Worm (Caenorhabditis elegans): ENCODE data around the gene gcy-31.

DNA sequence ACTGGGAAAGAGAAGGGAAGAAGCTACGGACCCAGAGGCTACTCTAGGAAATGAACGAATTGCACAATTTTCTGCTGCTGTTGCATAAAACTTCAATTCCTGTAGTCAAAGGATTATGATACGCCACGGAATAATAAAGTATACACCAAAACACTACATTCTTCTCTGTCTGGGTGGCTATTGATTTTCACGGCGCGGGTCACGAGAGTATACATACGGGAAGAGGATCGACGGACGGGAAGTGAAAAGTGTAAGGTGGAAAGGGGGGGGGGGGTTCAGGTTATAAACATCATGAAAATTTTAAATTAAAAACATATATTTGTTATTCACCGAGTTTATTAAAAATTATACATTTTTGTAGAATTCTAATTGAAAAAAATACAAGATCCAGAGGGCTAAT is 12.0 kb upstream of the gcy-31 start:
- TF ChIP-seq T22C8.4 (GFP tag; IDR thresholded peaks at IDR 0.05): no peak
- TF ChIP-seq cog-1 (tag; optimal IDR thresholded peaks at IDR 0.05): no peak
- TF ChIP-seq med-1 (GFP tag; optimal IDR thresholded peaks at IDR 0.05; ENCODE audit: insufficient read depth): no peak
- no peak for TF ChIP-seq flt-1 (GFP tag; IDR thresholded peaks at IDR 0.05)
- TF ChIP-seq ztf-23 (GFP tag; IDR thresholded peaks at IDR 0.05): no peak
- TF ChIP-seq tab-1 (GFP tag; IDR thresholded peaks at IDR 0.05): no peak
